Fruit fly (Drosophila melanogaster) whole organism, prepupa: ENCODE measurements around the gene CG33003.

Experiments used
- CG10631 ChIP-seq: fragments of 200-800 bp; sonication (Bioruptor generic); optimal IDR thresholded peaks from 2 replicates; lab custom pipeline; 2016; ENCODE audit warnings: missing biosample characterization, missing genetic modification characterization
- CG10669 ChIP-seq: fragments of 200-800 bp; sonication (Bioruptor generic); optimal IDR thresholded peaks from 3 replicates; lab custom pipeline; 2018; ENCODE audit warnings: missing biosample characterization, mild to moderate bottlenecking, missing genetic modification characterization, moderate library complexity
- CG11294 ChIP-seq: fragments of 200-800 bp; sonication (Bioruptor generic); IDR thresholded peaks from 2 replicates; pipeline ENCODE4 v1.3.6; 2022; ENCODE audit warnings: missing biosample characterization, missing genetic modification characterization
- CG11902 ChIP-seq: fragments of 200-800 bp; sonication (Bioruptor generic); optimal IDR thresholded peaks from 3 replicates; lab custom pipeline; 2016; ENCODE audit warnings: missing biosample characterization, missing genetic modification characterization
- CG16779 ChIP-seq: fragments of 200-800 bp; sonication (Bioruptor generic); optimal IDR thresholded peaks from 3 replicates; lab custom pipeline; 2017; ENCODE audit warnings: missing biosample characterization, mild to moderate bottlenecking, missing genetic modification characterization
- CG3032 ChIP-seq: fragments of 200-800 bp; optimal IDR thresholded peaks from 2 replicates; lab custom pipeline; 2019; ENCODE audit warnings: missing biosample characterization, mild to moderate bottlenecking, missing genetic modification characterization, moderate library complexity
- CG31627 ChIP-seq: fragments of 200-800 bp; sonication (Bioruptor generic); optimal IDR thresholded peaks from 3 replicates; lab custom pipeline; 2016; ENCODE audit warnings: missing biosample characterization, missing genetic modification characterization
- CG34406 ChIP-seq: fragments of 200-800 bp; sonication (Bioruptor generic); optimal IDR thresholded peaks from 3 replicates; lab custom pipeline; 2016; ENCODE audit warnings: missing biosample characterization, missing genetic modification characterization
- CG3919 ChIP-seq: fragments of 200-800 bp; sonication (Bioruptor generic); optimal IDR thresholded peaks from 3 replicates; lab custom pipeline; 2016; ENCODE audit warnings: missing biosample characterization, missing genetic modification characterization
- CG4318 ChIP-seq: fragments of 200-800 bp; sonication (Bioruptor generic); optimal IDR thresholded peaks from 3 replicates; lab custom pipeline; 2017; ENCODE audit warnings: missing biosample characterization, mild to moderate bottlenecking, missing genetic modification characterization
- CG6163 ChIP-seq: fragments of 200-800 bp; sonication (Bioruptor generic); IDR thresholded peaks from 3 replicates; pipeline ENCODE4 v1.3.6; 2022; ENCODE audit warnings: missing biosample characterization, missing genetic modification characterization
- CG6276 ChIP-seq: fragments of 200-800 bp; sonication (Bioruptor generic); optimal IDR thresholded peaks from 2 replicates; lab custom pipeline; 2017; ENCODE audit warnings: missing biosample characterization, mild to moderate bottlenecking, missing genetic modification characterization
- CG6792 ChIP-seq: fragments of 200-800 bp; sonication (Bioruptor generic); optimal IDR thresholded peaks from 3 replicates; lab custom pipeline; 2016; ENCODE audit warnings: missing biosample characterization, missing genetic modification characterization
- CG6854 ChIP-seq: fragments of 200-800 bp; sonication (Bioruptor generic); optimal IDR thresholded peaks from 2 replicates; lab custom pipeline; 2017; ENCODE audit warnings: missing biosample characterization, mild to moderate bottlenecking, missing genetic modification characterization
- CG7368 ChIP-seq: fragments of 200-800 bp; sonication (Bioruptor generic); optimal IDR thresholded peaks from 3 replicates; lab custom pipeline; 2016; ENCODE audit warnings: missing biosample characterization, missing genetic modification characterization
- CG9139 ChIP-seq: fragments of 200-800 bp; sonication (Bioruptor generic); optimal IDR thresholded peaks from 3 replicates; lab custom pipeline; 2017; ENCODE audit warnings: missing biosample characterization, mild to moderate bottlenecking, missing genetic modification characterization
- Eip75B ChIP-seq: fragments of 200-800 bp; sonication (Bioruptor generic); optimal IDR thresholded peaks from 3 replicates; lab custom pipeline; 2016; ENCODE audit warnings: missing biosample characterization, missing genetic modification characterization
- Eip78C ChIP-seq: fragments of 200-800 bp; sonication (Bioruptor generic); peaks from one replicate; lab custom pipeline; 2016; ENCODE audit warnings: missing biosample characterization, missing genetic modification characterization
- Eip93F ChIP-seq: fragments of 200-800 bp; sonication (Bioruptor generic); optimal IDR thresholded peaks from 2 replicates; lab custom pipeline; 2016; ENCODE audit warnings: missing biosample characterization, mild to moderate bottlenecking, missing genetic modification characterization
- Ets96B ChIP-seq: fragments of 200-800 bp; optimal IDR thresholded peaks from 2 replicates; lab custom pipeline; 2019; ENCODE audit warnings: missing biosample characterization, mild to moderate bottlenecking, missing genetic modification characterization, moderate library complexity
- Hr39 ChIP-seq: fragments of 200-800 bp; sonication (Bioruptor generic); optimal IDR thresholded peaks from 2 replicates; lab custom pipeline; 2016; ENCODE audit warnings: missing biosample characterization, missing genetic modification characterization
- Hr4 ChIP-seq: fragments of 200-800 bp; sonication (Bioruptor generic); optimal IDR thresholded peaks from 3 replicates; lab custom pipeline; 2016; ENCODE audit warnings: missing biosample characterization, missing genetic modification characterization
- Smox ChIP-seq: fragments of 200-800 bp; sonication (Bioruptor generic); optimal IDR thresholded peaks from 3 replicates; lab custom pipeline; 2016; ENCODE audit warnings: missing biosample characterization, missing genetic modification characterization
- Sox15 ChIP-seq: fragments of 200-800 bp; sonication (Bioruptor generic); optimal IDR thresholded peaks from 3 replicates; lab custom pipeline; 2016; ENCODE audit warnings: missing biosample characterization, missing genetic modification characterization
- achi ChIP-seq: fragments of 200-800 bp; sonication (Bioruptor generic); optimal IDR thresholded peaks from 3 replicates; lab custom pipeline; 2016; ENCODE audit warnings: missing biosample characterization, missing genetic modification characterization
- cyc ChIP-seq: fragments of 200-800 bp; sonication (Bioruptor generic); optimal IDR thresholded peaks from 3 replicates; lab custom pipeline; 2016; ENCODE audit warnings: missing biosample characterization, missing genetic modification characterization
- esn ChIP-seq: fragments of 200-800 bp; sonication (Bioruptor generic); optimal IDR thresholded peaks from 2 replicates; lab custom pipeline; 2016; ENCODE audit warnings: missing biosample characterization, mild to moderate bottlenecking, missing genetic modification characterization, moderate library complexity
- fd59A ChIP-seq: fragments of 200-800 bp; sonication (Bioruptor generic); optimal IDR thresholded peaks from 2 replicates; lab custom pipeline; 2017; ENCODE audit warnings: missing biosample characterization, mild to moderate bottlenecking, missing genetic modification characterization, missing genetic modification reagents
- lz ChIP-seq: fragments of 200-800 bp; sonication (Bioruptor generic); optimal IDR thresholded peaks from 3 replicates; lab custom pipeline; 2016; ENCODE audit warnings: missing biosample characterization, missing genetic modification characterization
- pdm3 ChIP-seq: fragments of 200-800 bp; sonication (Bioruptor generic); optimal IDR thresholded peaks from 3 replicates; lab custom pipeline; 2016; ENCODE audit warnings: missing biosample characterization, missing genetic modification characterization
- ss ChIP-seq, 2 experiments: fragments of 200-800 bp; sonication (Bioruptor generic); optimal IDR thresholded peaks; 2 replicates in 1 of 2; 3 replicates in 1 of 2; lab custom pipeline; 2017 to 2018; ENCODE audit warnings: mild to moderate bottlenecking in 2 of 2, missing biosample characterization in 2 of 2, missing genetic modification characterization in 2 of 2, moderate library complexity in 1 of 2
- topi ChIP-seq: fragments of 200-800 bp; sonication (Bioruptor generic); optimal IDR thresholded peaks from 3 replicates; lab custom pipeline; 2016; ENCODE audit warnings: missing biosample characterization, missing genetic modification characterization
- vri ChIP-seq: fragments of 200-800 bp; sonication (Bioruptor generic); optimal IDR thresholded peaks from 3 replicates; lab custom pipeline; 2016; ENCODE audit warnings: missing biosample characterization, mild to moderate bottlenecking, missing genetic modification characterization

Gene CG33003

dm6 chr2L:4393842-4394421 lies 6.8 kb upstream of the CG33003 start, which contains the start of gene CG3652 (continued):
- TF ChIP-seq CG3919 (GFP tag; lab: Kevin White, UChicago) (no peak), CG31627 (peak; percentile 62), CG10631 (GFP tag; lab: Kevin White, UChicago) (no peak), cyc (no peak), Hr4 (GFP tag; lab: Kevin White, UChicago) (no peak), ss (GFP tag; optimal IDR thresholded peaks at IDR 0.05; lab: Kevin White, UChicago) (no peak), Eip93F (GFP tag; lab: Kevin White, UChicago) (no peak), Smox (GFP tag; lab: Kevin White, UChicago) (no peak), CG3032 (tag; lab: Kevin White, UChicago) (peak; percentile 56), CG6163 (GFP tag; lab: Robert Waterston, UW) (no peak), CG6854 (GFP tag; lab: Kevin White, UChicago) (no peak), Hr39 (GFP tag; lab: Kevin White, UChicago) (no peak), CG16779 (tag; lab: Kevin White, UChicago) (no peak), Eip75B (GFP tag; lab: Kevin White, UChicago) (no peak), CG10669 (GFP tag; lab: Kevin White, UChicago) (no peak), esn (GFP tag; lab: Kevin White, UChicago) (peak; percentile 60), achi (GFP tag; lab: Kevin White, UChicago) (no peak), CG6276 (GFP tag; lab: Kevin White, UChicago) (no peak), Sox15 (peak; percentile 37), vri (GFP tag; lab: Kevin White, UChicago) (no peak), pdm3 (no peak), fd59A (no peak), topi (GFP tag; lab: Kevin White, UChicago) (no peak), lz (GFP tag; lab: Kevin White, UChicago) (peak; percentile 61)

- peak; percentile 61 for TF ChIP-seq CG6163 (GFP tag; lab: Robert Waterston, UW)
- TF ChIP-seq achi (GFP tag; lab: Kevin White, UChicago): peak; percentile 40
- TF ChIP-seq CG34406 (GFP tag; lab: Kevin White, UChicago): peak; percentile 59
- TF ChIP-seq CG11902: no peak
- peak; percentile 43 for TF ChIP-seq CG9139 (GFP tag; lab: Kevin White, UChicago)
Measured at dm6 chr2L:4403013-4403604, 2.4 kb downstream of the CG33003 start, which contains the start of gene Dim1. Gene Dim1 (plus strand): TSS chr2L:4403251.

dm6 chr2L:4410855-4411254 lies 10.1 kb downstream of the CG33003 start, which contains the start of gene CG43055:
Gene CG43055 (plus strand): TSS chr2L:4411155.
- no peak for TF ChIP-seq Sox15
- no peak for TF ChIP-seq CG4318 (GFP tag; lab: Kevin White, UChicago)
- no peak for TF ChIP-seq Eip78C
- no peak for TF ChIP-seq CG11294 (GFP tag; lab: Robert Waterston, UW)
- no peak for TF ChIP-seq CG6792 (GFP tag; lab: Kevin White, UChicago)
- no peak for TF ChIP-seq CG6276 (GFP tag; lab: Kevin White, UChicago)
- TF ChIP-seq Ets96B (tag; lab: Kevin White, UChicago): no peak

dm6 chr2L:4414059-4414458 lies 13.3 kb downstream of the CG33003 start:
- TF ChIP-seq esn (GFP tag; lab: Kevin White, UChicago): no peak
- TF ChIP-seq Eip75B (GFP tag; lab: Kevin White, UChicago): no peak
- no peak for TF ChIP-seq CG7368 (GFP tag; lab: Kevin White, UChicago)
